Fruit fly (Drosophila melanogaster) whole organism, wandering third instar larva: ENCODE measurements around the gene ewg.

ENCODE experiments used
- Abd-B ChIP-seq: fragments of >200 bp; optimal IDR thresholded peaks from 2 replicates; lab custom pipeline; 2017; ENCODE audit warnings: missing biosample characterization, missing genetic modification characterization
- CG32264 ChIP-seq: fragments of 200-800 bp; sonication (Bioruptor generic); optimal IDR thresholded peaks from 2 replicates; lab custom pipeline; 2016; ENCODE audit warnings: missing biosample characterization, missing genetic modification characterization
- CG9705 ChIP-seq: fragments of 200-800 bp; sonication (Bioruptor generic); optimal IDR thresholded peaks from 2 replicates; lab custom pipeline; 2018; ENCODE audit warnings: missing biosample characterization, mild to moderate bottlenecking, missing genetic modification characterization
- CrebA ChIP-seq: fragments of 200-800 bp; sonication (Bioruptor generic); optimal IDR thresholded peaks from 2 replicates; lab custom pipeline; 2016; ENCODE audit warnings: missing biosample characterization, mild to moderate bottlenecking, missing genetic modification characterization, borderline replicate concordance
- Dfd ChIP-seq: fragments of >200 bp; optimal IDR thresholded peaks from 2 replicates; lab custom pipeline; 2017; ENCODE audit warnings: missing biosample characterization, missing genetic modification characterization
- Dif ChIP-seq: fragments of 200-275, 200-300 bp; sonication (Bioruptor generic); optimal IDR thresholded peaks from 2 replicates; lab custom pipeline; 2018; ENCODE audit warnings: missing biosample characterization, missing genetic modification characterization; ENCODE audit not compliant: partially characterized antibody
- GATAd ChIP-seq: sonication (Bioruptor generic); optimal IDR thresholded peaks from 2 replicates; lab custom pipeline; 2016; ENCODE audit warnings: missing biosample characterization, missing genetic modification characterization
- HLH106 ChIP-seq: fragments of 200-800 bp; optimal IDR thresholded peaks from 3 replicates; lab custom pipeline; 2019; ENCODE audit warnings: missing biosample characterization, mild to moderate bottlenecking, missing genetic modification characterization, moderate library complexity
- Hnf4 ChIP-seq: fragments of 200-800 bp; sonication (Bioruptor generic); optimal IDR thresholded peaks from 2 replicates; lab custom pipeline; 2016; ENCODE audit warnings: missing biosample characterization, mild to moderate bottlenecking, missing genetic modification characterization
- Hr78 ChIP-seq: fragments of >200 bp; optimal IDR thresholded peaks from 2 replicates; lab custom pipeline; 2017; ENCODE audit warnings: missing biosample characterization, missing genetic modification characterization
- Hr83 ChIP-seq: fragments of 200-300 bp; sonication (Bioruptor generic); optimal IDR thresholded peaks from 2 replicates; lab custom pipeline; 2016; ENCODE audit warnings: missing biosample characterization, mild to moderate bottlenecking, missing genetic modification characterization, moderate library complexity; ENCODE audit not compliant: poor library complexity, severe bottlenecking
- Jra ChIP-seq: sonication (Bioruptor generic); optimal IDR thresholded peaks from 2 replicates; lab custom pipeline; 2016; ENCODE audit warnings: missing biosample characterization, missing genetic modification characterization
- N ChIP-seq: fragments of >200 bp; optimal IDR thresholded peaks from 2 replicates; lab custom pipeline; 2018; ENCODE audit warnings: missing biosample characterization, missing external identifiers, missing genetic modification characterization
- OdsH ChIP-seq: fragments of 200-800 bp; sonication (Bioruptor generic); optimal IDR thresholded peaks from 2 replicates; lab custom pipeline; 2016; ENCODE audit warnings: missing biosample characterization, mild to moderate bottlenecking, missing genetic modification characterization
- Rel ChIP-seq, 2 experiments: fragments of 200-800 bp; sonication (Bioruptor generic) in 1 of 2; optimal IDR thresholded peaks; 2 replicates in 1 of 2; 3 replicates in 1 of 2; lab custom pipeline; 2016 to 2019; ENCODE audit warnings: mild to moderate bottlenecking in 2 of 2, missing biosample characterization in 2 of 2, missing genetic modification characterization in 2 of 2, moderate library complexity in 1 of 2
- Sp1 ChIP-seq: fragments of 200-800 bp; sonication (Bioruptor generic); optimal IDR thresholded peaks from 3 replicates; lab custom pipeline; 2019; ENCODE audit warnings: missing biosample characterization, mild to moderate bottlenecking, missing genetic modification characterization, moderate library complexity
- Vsx2 ChIP-seq: fragments of 200-300, 225-300 bp; sonication (Bioruptor generic); optimal IDR thresholded peaks from 2 replicates; lab custom pipeline; 2018; ENCODE audit warnings: missing biosample characterization, missing genetic modification characterization; ENCODE audit not compliant: partially characterized antibody
- br ChIP-seq: fragments of 200-800 bp; sonication (Bioruptor generic); optimal IDR thresholded peaks from 2 replicates; lab custom pipeline; 2016; ENCODE audit warnings: missing biosample characterization, missing genetic modification characterization
- brk ChIP-seq: fragments of 200-800 bp; sonication (Bioruptor generic); optimal IDR thresholded peaks from 2 replicates; lab custom pipeline; 2016; ENCODE audit warnings: missing biosample characterization, mild to moderate bottlenecking, missing genetic modification characterization
- dmrt93B ChIP-seq: fragments of 200-800 bp; sonication (Bioruptor generic); optimal IDR thresholded peaks from 2 replicates; lab custom pipeline; 2018; ENCODE audit warnings: missing biosample characterization, mild to moderate bottlenecking, missing genetic modification characterization
- dsf ChIP-seq: sonication (Bioruptor generic); optimal IDR thresholded peaks from 2 replicates; lab custom pipeline; 2016; ENCODE audit warnings: missing biosample characterization, missing genetic modification characterization, borderline replicate concordance
- ey ChIP-seq: fragments of 200-800 bp; sonication (Bioruptor generic); optimal IDR thresholded peaks from 2 replicates; lab custom pipeline; 2016; ENCODE audit warnings: missing biosample characterization, missing genetic modification characterization
- foxo ChIP-seq, 2 experiments: fragments of 200-800 bp; sonication (Bioruptor generic); optimal IDR thresholded peaks; 2 replicates in 1 of 2; 3 replicates in 1 of 2; lab custom pipeline; 2016 to 2017; ENCODE audit warnings: missing biosample characterization in 2 of 2, missing genetic modification characterization in 2 of 2
- fru ChIP-seq: fragments of 200-800 bp; sonication (Bioruptor generic); optimal IDR thresholded peaks from 3 replicates; lab custom pipeline; 2016; ENCODE audit warnings: missing biosample characterization, mild to moderate bottlenecking, missing genetic modification characterization
- h ChIP-seq: fragments of 200-800 bp; sonication (Bioruptor generic); optimal IDR thresholded peaks from 3 replicates; lab custom pipeline; 2016; ENCODE audit warnings: missing biosample characterization, mild to moderate bottlenecking, missing genetic modification characterization
- lola ChIP-seq: fragments of >200 bp; optimal IDR thresholded peaks from 2 replicates; lab custom pipeline; 2017; ENCODE audit warnings: missing biosample characterization, missing genetic modification characterization
- pan ChIP-seq: fragments of >200 bp; optimal IDR thresholded peaks from 2 replicates; lab custom pipeline; 2017
- psq ChIP-seq: fragments of 200-800 bp; sonication (Bioruptor generic); optimal IDR thresholded peaks from 3 replicates; lab custom pipeline; 2017; ENCODE audit warnings: missing biosample characterization, mild to moderate bottlenecking, missing genetic modification characterization, moderate library complexity
- rgr ChIP-seq: fragments of 200-800 bp; sonication (Bioruptor generic); optimal IDR thresholded peaks from 3 replicates; lab custom pipeline; 2016; ENCODE audit warnings: missing biosample characterization, mild to moderate bottlenecking, missing genetic modification characterization
- sage ChIP-seq: fragments of 200-800 bp; sonication (Bioruptor generic); optimal IDR thresholded peaks from 2 replicates; lab custom pipeline; 2016; ENCODE audit warnings: missing biosample characterization, mild to moderate bottlenecking, missing genetic modification characterization
- sv ChIP-seq: fragments of 200-800 bp; sonication (Bioruptor generic); optimal IDR thresholded peaks from 3 replicates; lab custom pipeline; 2016; ENCODE audit warnings: missing biosample characterization, missing genetic modification characterization
- tai ChIP-seq: sonication (Bioruptor generic); optimal IDR thresholded peaks from 2 replicates; lab custom pipeline; 2016; ENCODE audit warnings: missing biosample characterization, missing genetic modification characterization
- usp ChIP-seq: fragments of >200 bp; optimal IDR thresholded peaks from 2 replicates; lab custom pipeline; 2017; ENCODE audit warnings: missing biosample characterization, missing genetic modification characterization
- woc ChIP-seq: sonication (Bioruptor generic); optimal IDR thresholded peaks from 2 replicates; lab custom pipeline; 2016; ENCODE audit warnings: missing biosample characterization, mild to moderate bottlenecking, missing genetic modification characterization

The ewg gene

DNA sequence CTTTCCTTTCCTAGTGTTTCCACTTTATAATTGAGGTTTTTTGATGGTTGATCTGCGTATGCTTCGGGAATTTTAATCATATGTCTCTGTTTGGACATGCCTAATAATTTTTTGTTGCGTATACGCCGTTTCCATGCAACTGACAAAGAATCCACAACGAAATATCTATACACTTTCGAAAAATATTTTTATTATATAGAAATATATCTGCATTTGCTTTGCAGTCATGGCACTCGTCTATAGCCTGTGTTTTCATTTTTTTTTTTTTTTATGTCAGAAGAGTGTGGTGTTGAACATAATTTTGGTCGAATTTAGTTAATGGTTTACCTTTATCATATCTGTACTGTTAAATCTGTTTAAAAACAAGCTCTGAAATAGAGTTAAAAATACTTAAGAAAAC lies 16.7 kb downstream of the ewg start:
- TF ChIP-seq Jra (GFP tag; lab: Kevin White, UChicago) (no peak), psq (GFP tag; lab: Kevin White, UChicago) (no peak), HLH106 (tag; lab: Kevin White, UChicago) (peak; percentile 11), Abd-B (GFP tag; lab: Kevin White, UChicago) (no peak), ey (no peak), lola (GFP tag; lab: Kevin White, UChicago) (no peak), N (GFP tag; lab: Kevin White, UChicago) (no peak), Hr83 (GFP tag; lab: Kevin White, UChicago) (no peak), OdsH (peak; percentile 7), rgr (GFP tag; lab: Kevin White, UChicago) (no peak), h (GFP tag; lab: Kevin White, UChicago) (peak; percentile 40), woc (GFP tag; lab: Kevin White, UChicago) (peak; percentile 2), sv (no peak), CG9705 (GFP tag; lab: Kevin White, UChicago) (no peak), dsf (GFP tag; lab: Kevin White, UChicago) (no peak), pan (lab: Kevin White, UChicago) (no peak), Dfd (GFP tag; lab: Kevin White, UChicago) (no peak), fru (GFP tag; lab: Kevin White, UChicago) (no peak), CG32264 (GFP tag; lab: Kevin White, UChicago) (no peak), Sp1 (GFP tag; lab: Kevin White, UChicago) (peak; percentile 7), Hr78 (no peak), foxo (GFP tag; optimal IDR thresholded peaks at IDR 0.05; lab: Kevin White, UChicago) (peak in 1 of 2 experiments; percentile 38)

DNA sequence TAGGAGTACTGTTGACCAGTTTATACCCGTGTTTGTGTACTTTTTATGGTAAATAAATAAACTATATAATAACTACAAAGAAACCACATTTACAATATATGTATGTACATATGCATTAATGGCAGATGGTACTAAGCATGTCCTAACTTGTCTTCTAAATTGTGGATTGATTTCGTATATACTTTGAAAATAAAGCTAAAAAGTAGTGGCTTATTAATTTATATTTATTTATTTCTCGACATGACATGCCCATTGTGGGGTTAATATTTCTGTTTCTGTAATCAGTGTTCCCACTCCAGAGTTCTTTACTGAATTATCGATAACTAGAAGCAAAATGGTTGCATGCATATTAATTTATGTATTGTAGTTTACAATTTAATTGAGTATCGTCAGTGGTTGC lies 24.1 kb downstream of the ewg start, which contains the start of gene cin:
Gene cin, plus strand, starts transcription at position 306 of the 400 bp plus-strand sequence.
- TF ChIP-seq OdsH (peak; percentile 51), fru (GFP tag; lab: Kevin White, UChicago) (peak; percentile 60), Dfd (GFP tag; lab: Kevin White, UChicago) (no peak), CG9705 (GFP tag; lab: Kevin White, UChicago) (peak; percentile 32), dmrt93B (GFP tag; lab: Kevin White, UChicago) (no peak), Sp1 (GFP tag; lab: Kevin White, UChicago) (peak; percentile 70), tai (GFP tag; lab: Kevin White, UChicago) (peak; percentile 14), pan (lab: Kevin White, UChicago) (no peak), sv (peak; percentile 9), CrebA (GFP tag; lab: Kevin White, UChicago) (no peak), woc (GFP tag; lab: Kevin White, UChicago) (peak; percentile 30), psq (GFP tag; lab: Kevin White, UChicago) (peak; percentile 44), h (GFP tag; lab: Kevin White, UChicago) (peak; percentile 67), rgr (GFP tag; lab: Kevin White, UChicago) (peak; percentile 68), dsf (GFP tag; lab: Kevin White, UChicago) (peak; percentile 2), sage (GFP tag; lab: Kevin White, UChicago) (peak; percentile 3), brk (GFP tag; lab: Kevin White, UChicago) (peak; percentile 62), Jra (GFP tag; lab: Kevin White, UChicago) (no peak), br (GFP tag; lab: Kevin White, UChicago) (peak; percentile 18), HLH106 (tag; lab: Kevin White, UChicago) (peak; percentile 74), Rel (GFP tag; optimal IDR thresholded peaks at IDR 0.05; lab: Kevin White, UChicago) (no peak), Rel (tag; optimal IDR thresholded peaks at IDR 0.05; lab: Kevin White, UChicago) (peak; percentile 23), GATAd (GFP tag; lab: Kevin White, UChicago) (no peak), Dif (GFP tag; lab: Kevin White, UChicago) (no peak), foxo (GFP tag; optimal IDR thresholded peaks at IDR 0.05; lab: Kevin White, UChicago) (peak in 1 of 2 experiments; percentile 72), Hnf4 (GFP tag; lab: Kevin White, UChicago) (peak; percentile 61), ey (peak; percentile 18)
- TF ChIP-seq, all 38 proteins: peak for 19

- TF ChIP-seq dmrt93B (GFP tag; lab: Kevin White, UChicago) = no peak
These were observed 24.8 kb downstream of the ewg start, which contains the start of gene CG42376 for dm6 chrX:254690-255089. Gene CG42376 (plus strand): TSS chrX:254876.

DNA sequence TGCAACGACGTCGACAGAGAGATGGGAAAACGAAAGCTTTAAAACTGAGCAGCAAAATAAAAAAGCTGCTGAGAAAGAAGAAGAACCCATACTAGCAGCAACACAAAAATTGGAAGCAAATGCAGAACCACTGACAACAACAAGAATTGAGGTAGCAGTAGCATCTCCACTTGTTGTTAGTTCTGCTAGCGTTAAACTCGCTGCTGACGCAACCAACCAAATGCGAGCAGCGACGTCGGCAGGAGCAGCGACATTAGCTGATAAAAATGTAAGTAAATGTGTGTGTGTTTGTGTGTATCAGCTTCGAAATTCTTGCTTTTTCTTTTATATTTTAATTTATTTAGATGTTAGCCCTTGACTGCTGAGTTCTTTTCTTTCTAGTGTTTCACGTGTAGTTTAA lies 32.2 kb downstream of the ewg start:
- TF ChIP-seq Sp1 (GFP tag; lab: Kevin White, UChicago) (no peak), GATAd (GFP tag; lab: Kevin White, UChicago) (no peak), Hnf4 (GFP tag; lab: Kevin White, UChicago) (no peak), foxo (GFP tag; optimal IDR thresholded peaks at IDR 0.05; lab: Kevin White, UChicago) (no peak), br (GFP tag; lab: Kevin White, UChicago) (no peak), fru (GFP tag; lab: Kevin White, UChicago) (no peak), CrebA (GFP tag; lab: Kevin White, UChicago) (no peak), Hr83 (GFP tag; lab: Kevin White, UChicago) (no peak), Dfd (GFP tag; lab: Kevin White, UChicago) (no peak), usp (GFP tag; lab: Kevin White, UChicago) (no peak), psq (GFP tag; lab: Kevin White, UChicago) (no peak), Vsx2 (GFP tag; lab: Kevin White, UChicago) (no peak), sage (GFP tag; lab: Kevin White, UChicago) (no peak)
